Worm (Caenorhabditis elegans): ENCODE measurements around the gene W01B6.8.

W01B6.8 gene

ce11 chrIV:10111441-10111840, 27.3 kb upstream of the W01B6.8 start, which contains the start of gene spch-1:
TSS of gene spch-1 (minus strand) at chrIV:10111541.
- TF ChIP-seq ces-1 (GFP tag; optimal IDR thresholded peaks at IDR 0.05): no peak

ce11 chrIV:10110870-10111269, 26.7 kb upstream of the W01B6.8 start:
- no peak for TF ChIP-seq ztf-11 (tag; optimal IDR thresholded peaks at IDR 0.05)
- TF ChIP-seq sptf-1 (tag; optimal IDR thresholded peaks at IDR 0.05): no peak
- no peak for TF ChIP-seq lin-13 (tag; optimal IDR thresholded peaks at IDR 0.05)
- no peak for TF ChIP-seq ces-1 (GFP tag; optimal IDR thresholded peaks at IDR 0.05)
- TF ChIP-seq elt-3 (tag; optimal IDR thresholded peaks at IDR 0.05): no peak

- TF ChIP-seq unc-120 (tag; optimal IDR thresholded peaks at IDR 0.05; ENCODE audit: poor library complexity, severe bottlenecking) (no peak), nhr-76 (tag; optimal IDR thresholded peaks at IDR 0.05) (no peak)
Measured at ce11 chrIV:10110417-10110816, 26.2 kb upstream of the W01B6.8 start, which contains the start of gene egl-38. TSS of gene egl-38 (minus strand) at chrIV:10110517.

ce11 chrIV:10096881-10097280, 12.7 kb upstream of the W01B6.8 start, which contains the start of gene dis-3:
TSS of gene dis-3 (plus strand) at chrIV:10097202.
- TF ChIP-seq pha-4 (tag; optimal IDR thresholded peaks at IDR 0.05) (peak; percentile 1), ztf-11 (tag; optimal IDR thresholded peaks at IDR 0.05) (no peak)

ce11 chrIV:10095171-10095570, 11.0 kb upstream of the W01B6.8 start, which contains the start of the genes C04G2.5 and msp-36:
TSS of gene C04G2.5 (minus strand) at chrIV:10095271.
TSS of gene msp-36 (plus strand) at chrIV:10095433.
- TF ChIP-seq unc-120 (tag; optimal IDR thresholded peaks at IDR 0.05; ENCODE audit: poor library complexity, severe bottlenecking) (no peak), ztf-11 (tag; optimal IDR thresholded peaks at IDR 0.05) (no peak), flh-1 (GFP tag; optimal IDR thresholded peaks at IDR 0.05) (no peak), blmp-1 (tag; optimal IDR thresholded peaks at IDR 0.05) (no peak), nhr-237 (tag; optimal IDR thresholded peaks at IDR 0.05) (no peak), elt-3 (tag; optimal IDR thresholded peaks at IDR 0.05) (no peak), mls-2 (tag; optimal IDR thresholded peaks at IDR 0.05) (no peak), lin-32 (GFP tag; optimal IDR thresholded peaks at IDR 0.05) (no peak), nhr-76 (tag; optimal IDR thresholded peaks at IDR 0.05) (no peak), hlh-1 (tag; optimal IDR thresholded peaks at IDR 0.05) (no peak), elt-1 (tag; optimal IDR thresholded peaks at IDR 0.05; ENCODE audit: borderline replicate concordance, insufficient read depth) (no peak), ceh-43 (GFP tag; optimal IDR thresholded peaks at IDR 0.05) (no peak), cnd-1 (tag; optimal IDR thresholded peaks at IDR 0.05) (no peak), M03D4.4 (tag; optimal IDR thresholded peaks at IDR 0.05) (no peak), ceh-83 (GFP tag; optimal IDR thresholded peaks at IDR 0.05) (no peak), bed-3 (GFP tag; optimal IDR thresholded peaks at IDR 0.05) (no peak), unc-62 (GFP tag; optimal IDR thresholded peaks at IDR 0.05) (no peak)

- TF ChIP-seq lin-32 (GFP tag; optimal IDR thresholded peaks at IDR 0.05) (no peak), blmp-1 (tag; optimal IDR thresholded peaks at IDR 0.05) (peak; percentile 55)
Measured at ce11 chrIV:10090358-10090757, 6.2 kb upstream of the W01B6.8 start, which contains the start of gene ttbk-5. TSS of gene ttbk-5 (plus strand) at chrIV:10090658.

ce11 chrIV:10089777-10090176, 5.6 kb upstream of the W01B6.8 start, which contains the start of gene ttr-39:
TSS of gene ttr-39 (minus strand) at chrIV:10089877.
- peak; percentile 90 for TF ChIP-seq blmp-1 (tag; optimal IDR thresholded peaks at IDR 0.05)
- no peak for TF ChIP-seq tbx-8 (GFP tag; optimal IDR thresholded peaks at IDR 0.05)
- TF ChIP-seq ces-1 (GFP tag; optimal IDR thresholded peaks at IDR 0.05): no peak
- no peak for TF ChIP-seq ceh-39 (tag; optimal IDR thresholded peaks at IDR 0.05)
- no peak for TF ChIP-seq M03D4.4 (tag; optimal IDR thresholded peaks at IDR 0.05)

ce11 chrIV:10085401-10086187, 1.4 kb upstream of the W01B6.8 start, which contains the start of the genes col-2 and ndc-80:
TSS of gene col-2 (minus strand) at chrIV:10085451.
TSS of gene ndc-80 (plus strand) at chrIV:10086137.
- TF ChIP-seq unc-62 (GFP tag; optimal IDR thresholded peaks at IDR 0.05): peak; percentile 20
- TF ChIP-seq nhr-28 (tag; optimal IDR thresholded peaks at IDR 0.05): no peak
- peak; percentile 44 for TF ChIP-seq pha-4 (tag; optimal IDR thresholded peaks at IDR 0.05)
- peak; percentile 75 for TF ChIP-seq lsy-2 (tag; optimal IDR thresholded peaks at IDR 0.05)
- TF ChIP-seq nhr-2 (tag; optimal IDR thresholded peaks at IDR 0.05): no peak
- no peak for TF ChIP-seq ham-2 (GFP tag; optimal IDR thresholded peaks at IDR 0.05)
- no peak for TF ChIP-seq elt-1 (tag; optimal IDR thresholded peaks at IDR 0.05; ENCODE audit: borderline replicate concordance, insufficient read depth)
- TF ChIP-seq sem-2 (GFP tag; optimal IDR thresholded peaks at IDR 0.05): no peak
- no peak for TF ChIP-seq cnd-1 (tag; optimal IDR thresholded peaks at IDR 0.05)
- TF ChIP-seq ceh-83 (GFP tag; optimal IDR thresholded peaks at IDR 0.05): no peak
- no peak for TF ChIP-seq lin-13 (tag; optimal IDR thresholded peaks at IDR 0.05)
- TF ChIP-seq ceh-43 (GFP tag; optimal IDR thresholded peaks at IDR 0.05): no peak
- no peak for TF ChIP-seq flh-1 (GFP tag; optimal IDR thresholded peaks at IDR 0.05)
- no peak for TF ChIP-seq elt-3 (tag; optimal IDR thresholded peaks at IDR 0.05)
- no peak for TF ChIP-seq nhr-12 (tag; optimal IDR thresholded peaks at IDR 0.05)
- TF ChIP-seq sptf-1 (tag; optimal IDR thresholded peaks at IDR 0.05): no peak
- no peak for TF ChIP-seq tbx-8 (GFP tag; optimal IDR thresholded peaks at IDR 0.05)
- TF ChIP-seq drap-1 (GFP tag; optimal IDR thresholded peaks at IDR 0.05): no peak
- TF ChIP-seq ceh-39 (tag; optimal IDR thresholded peaks at IDR 0.05): peak; percentile 88
- TF ChIP-seq ces-1 (GFP tag; optimal IDR thresholded peaks at IDR 0.05): peak; percentile 60
- TF ChIP-seq unc-39 (tag; optimal IDR thresholded peaks at IDR 0.05): no peak
- TF ChIP-seq ztf-11 (tag; optimal IDR thresholded peaks at IDR 0.05): no peak
- no peak for TF ChIP-seq nhr-76 (tag; optimal IDR thresholded peaks at IDR 0.05)
- no peak for TF ChIP-seq bed-3 (GFP tag; optimal IDR thresholded peaks at IDR 0.05)
- no peak for TF ChIP-seq hlh-1 (tag; optimal IDR thresholded peaks at IDR 0.05)

All from whole organism, mixed stage, embryonic.